Worm (Caenorhabditis elegans): ENCODE results near the gene sri-70.

DNA sequence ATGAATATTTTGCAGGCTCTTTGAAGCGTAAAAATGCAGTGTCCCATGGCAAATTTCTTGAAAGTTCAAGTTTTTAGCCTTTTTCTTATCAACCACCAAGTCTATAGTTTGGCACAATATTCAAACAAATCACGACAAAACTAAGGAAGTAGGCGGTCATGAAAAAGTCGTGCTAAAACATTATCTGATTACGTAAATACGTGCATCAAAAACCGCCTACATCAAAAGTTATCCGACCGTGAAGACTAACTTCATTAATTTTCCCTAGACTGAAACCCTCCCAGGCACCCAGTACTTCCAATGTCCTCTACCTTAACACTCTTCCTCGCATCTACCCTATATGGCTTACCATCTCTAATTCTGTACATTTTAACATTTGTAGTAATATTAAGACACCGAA is 25.6 kb downstream of the sri-70 start, which contains the start of gene srg-44:
- no peak for TF ChIP-seq tab-1 (GFP tag; IDR thresholded peaks at IDR 0.05)
- no peak for TF ChIP-seq ztf-29 (GFP tag; IDR thresholded peaks at IDR 0.05)
- TF ChIP-seq ztf-23 (GFP tag; IDR thresholded peaks at IDR 0.05): no peak
- TF ChIP-seq T22C8.4 (GFP tag; IDR thresholded peaks at IDR 0.05): no peak
